Fruit fly (Drosophila melanogaster): ENCODE measurements around the gene CG7290.

CG7290 gene

dm6 chr3L:20195875-20196274, 10.0 kb downstream of the CG7290 start (continued):
- TF ChIP-seq topi (GFP tag; optimal IDR thresholded peaks at IDR 0.05) (no peak), spab (GFP tag; optimal IDR thresholded peaks at IDR 0.05) (peak; percentile 85), cyc (GFP tag; optimal IDR thresholded peaks at IDR 0.05) (peak; percentile 11), Hr38 (GFP tag; optimal IDR thresholded peaks at IDR 0.05) (no peak), salr (GFP tag; optimal IDR thresholded peaks at IDR 0.05) (peak; percentile 76 to 82), Lpt (GFP tag; optimal IDR thresholded peaks at IDR 0.05) (peak; percentile 86), Hr4 (GFP tag; optimal IDR thresholded peaks at IDR 0.05) (peak; percentile 92), CG16779 (tag; optimal IDR thresholded peaks at IDR 0.05) (peak; percentile 54), Eip78C (GFP tag) (peak; percentile 96), CG10631 (GFP tag; optimal IDR thresholded peaks at IDR 0.05) (peak; percentile 88), achi (GFP tag; optimal IDR thresholded peaks at IDR 0.05) (peak; percentile 85), dsx (GFP tag; optimal IDR thresholded peaks at IDR 0.05; ENCODE audit: poor library complexity, severe bottlenecking) (peak; percentile 87), CG11762 (GFP tag; optimal IDR thresholded peaks at IDR 0.05; ENCODE audit: insufficient read depth) (peak; percentile 72), Eip75B (GFP tag; optimal IDR thresholded peaks at IDR 0.05) (peak; percentile 87), CG15336 (GFP tag; IDR thresholded peaks at IDR 0.05) (peak; percentile 92), fkh (GFP tag; optimal IDR thresholded peaks at IDR 0.05) (no peak), fd85E (GFP tag; optimal IDR thresholded peaks at IDR 0.05) (no peak), CG11294 (GFP tag; IDR thresholded peaks at IDR 0.05) (peak; percentile 74), CG4318 (GFP tag; optimal IDR thresholded peaks at IDR 0.05) (peak; percentile 84), Hr39 (GFP tag; optimal IDR thresholded peaks at IDR 0.05) (peak; percentile 12), Smox (GFP tag; optimal IDR thresholded peaks at IDR 0.05) (no peak), CG9139 (GFP tag; optimal IDR thresholded peaks at IDR 0.05) (peak; percentile 62), Blimp-1 (GFP tag; optimal IDR thresholded peaks at IDR 0.05) (no peak), CG32006 (GFP tag; optimal IDR thresholded peaks at IDR 0.05) (peak; percentile 93), Met (GFP tag; optimal IDR thresholded peaks at IDR 0.05) (no peak), CG8319 (GFP tag; optimal IDR thresholded peaks at IDR 0.05) (peak; percentile 62), net (GFP tag; optimal IDR thresholded peaks at IDR 0.05) (peak; percentile 81), CG11902 (GFP tag; optimal IDR thresholded peaks at IDR 0.05) (peak; percentile 54), Gug (GFP tag; IDR thresholded peaks at IDR 0.05) (peak; percentile 74), acj6 (GFP tag; optimal IDR thresholded peaks at IDR 0.05) (peak; percentile 82), CG6854 (GFP tag; optimal IDR thresholded peaks at IDR 0.05) (no peak), CG6792 (GFP tag; optimal IDR thresholded peaks at IDR 0.05) (peak; percentile 74), vri (GFP tag; optimal IDR thresholded peaks at IDR 0.05) (no peak), CG8632 (GFP tag; optimal IDR thresholded peaks at IDR 0.05) (peak; percentile 57), ss (GFP tag; optimal IDR thresholded peaks at IDR 0.05) (peak; percentile 78 to 81), Sox102F (GFP tag; optimal IDR thresholded peaks at IDR 0.05) (peak; percentile 8), CG6163 (GFP tag; IDR thresholded peaks at IDR 0.05) (peak; percentile 92), eg (GFP tag; IDR thresholded peaks at IDR 0.05) (peak; percentile 91), svp (GFP tag) (no peak), Sox15 (GFP tag; optimal IDR thresholded peaks at IDR 0.05) (peak; percentile 54)

- TF ChIP-seq Sox102F (GFP tag; optimal IDR thresholded peaks at IDR 0.05): peak; percentile 72
- peak; percentile 76 for TF ChIP-seq esn (GFP tag; optimal IDR thresholded peaks at IDR 0.05)
- TF ChIP-seq Ets21C (GFP tag; optimal IDR thresholded peaks at IDR 0.05): peak; percentile 54
- peak; percentile 16 for TF ChIP-seq CG9139 (GFP tag; optimal IDR thresholded peaks at IDR 0.05)
- TF ChIP-seq Hr38 (GFP tag; optimal IDR thresholded peaks at IDR 0.05): no peak
- TF ChIP-seq Smox (GFP tag; optimal IDR thresholded peaks at IDR 0.05): peak; percentile 71
- peak; percentile 35 for TF ChIP-seq CG6808 (GFP tag; optimal IDR thresholded peaks at IDR 0.05)
- no peak for TF ChIP-seq Eip93F (GFP tag; optimal IDR thresholded peaks at IDR 0.05)
- peak; percentile 64 for TF ChIP-seq achi (GFP tag; optimal IDR thresholded peaks at IDR 0.05)
- TF ChIP-seq CG8119 (GFP tag; IDR thresholded peaks at IDR 0.05): peak; percentile 57
- TF ChIP-seq CG16779 (tag; optimal IDR thresholded peaks at IDR 0.05): no peak
- TF ChIP-seq fkh (GFP tag; optimal IDR thresholded peaks at IDR 0.05): no peak
- peak; percentile 16 to 18 for TF ChIP-seq salr (GFP tag; optimal IDR thresholded peaks at IDR 0.05)
- TF ChIP-seq CG11294 (GFP tag; IDR thresholded peaks at IDR 0.05): 0 out of 2 replicates have a peak, but pooled peaks have one; percentile 12
- peak; percentile 72 for TF ChIP-seq acj6 (GFP tag; optimal IDR thresholded peaks at IDR 0.05)
- peak; percentile 76 for TF ChIP-seq cyc (GFP tag; optimal IDR thresholded peaks at IDR 0.05)
- TF ChIP-seq CG11902 (GFP tag; optimal IDR thresholded peaks at IDR 0.05): peak; percentile 34
- peak; percentile 19 for TF ChIP-seq Blimp-1 (GFP tag; optimal IDR thresholded peaks at IDR 0.05)
- peak; percentile 75 for TF ChIP-seq eg (GFP tag; IDR thresholded peaks at IDR 0.05)
- TF ChIP-seq fd59A (GFP tag; optimal IDR thresholded peaks at IDR 0.05): peak; percentile 22
- peak; percentile 66 for TF ChIP-seq CG3919 (GFP tag; optimal IDR thresholded peaks at IDR 0.05)
- peak; percentile 69 for TF ChIP-seq vri (GFP tag; optimal IDR thresholded peaks at IDR 0.05)
- peak; percentile 36 for TF ChIP-seq CG6276 (GFP tag; optimal IDR thresholded peaks at IDR 0.05)
- TF ChIP-seq spab (GFP tag; optimal IDR thresholded peaks at IDR 0.05): peak; percentile 32
- TF ChIP-seq OdsH (GFP tag; optimal IDR thresholded peaks at IDR 0.05): peak; percentile 57
- TF ChIP-seq Lpt (GFP tag; optimal IDR thresholded peaks at IDR 0.05): peak; percentile 15
Measured at dm6 chr3L:20194731-20195130, 11.1 kb downstream of the CG7290 start.

Measured in whole organism, prepupa.